Fruit fly (Drosophila melanogaster) whole organism, embryonic: ENCODE measurements around the gene Usp14.
A peak's percentile ranks its signal among the peaks of the same experiment; 100 is the strongest.

Experiments used
- CG10431 ChIP-seq: fragments of 200-800 bp; sonication (Bioruptor generic); optimal IDR thresholded peaks from 3 replicates; lab custom pipeline; 2018; ENCODE audit warnings: missing biosample characterization, mild to moderate bottlenecking, missing genetic modification characterization
- CG10543 ChIP-seq: fragments of 200-800 bp; sonication (Bioruptor generic); optimal IDR thresholded peaks from 3 replicates; lab custom pipeline; 2017; ENCODE audit warnings: missing biosample characterization, mild to moderate bottlenecking, missing genetic modification characterization, moderate library complexity
- CG13424 ChIP-seq: fragments of 200-800 bp; sonication (Bioruptor generic); optimal IDR thresholded peaks from 2 replicates; lab custom pipeline; 2019; ENCODE audit warnings: missing biosample characterization, mild to moderate bottlenecking, missing genetic modification characterization, moderate library complexity
- CG13894 ChIP-seq: fragments of 200-800 bp; sonication (Bioruptor generic); optimal IDR thresholded peaks from 3 replicates; lab custom pipeline; 2018; ENCODE audit warnings: missing biosample characterization, mild to moderate bottlenecking, missing genetic modification characterization, moderate library complexity
- CG14860 ChIP-seq: fragments of 200-800 bp; sonication (Bioruptor generic); IDR thresholded peaks from 3 replicates; pipeline ENCODE4 v1.3.6; 2022; ENCODE audit warnings: missing biosample characterization, missing genetic modification characterization; ENCODE audit not compliant: partially characterized antibody
- CG15269 ChIP-seq: fragments of 200-800 bp; sonication (Bioruptor generic); optimal IDR thresholded peaks from 2 replicates; lab custom pipeline; 2018; ENCODE audit warnings: missing biosample characterization, mild to moderate bottlenecking, missing genetic modification characterization, moderate library complexity
- CG17568 ChIP-seq: fragments of 200-800 bp; sonication (Bioruptor generic); optimal IDR thresholded peaks from 2 replicates; lab custom pipeline; 2018; ENCODE audit warnings: missing biosample characterization, mild to moderate bottlenecking, missing genetic modification characterization, moderate library complexity
- CG1792 ChIP-seq: fragments of 200-800 bp; sonication (Bioruptor generic); optimal IDR thresholded peaks from 2 replicates; lab custom pipeline; 2016; ENCODE audit warnings: missing biosample characterization, missing genetic modification characterization
- CG2116 ChIP-seq: fragments of 200-800 bp; sonication (Bioruptor generic); optimal IDR thresholded peaks from 3 replicates; lab custom pipeline; 2018; ENCODE audit warnings: missing biosample characterization, mild to moderate bottlenecking, missing genetic modification characterization
- CG3065 ChIP-seq: fragments of 200-800 bp; sonication (Bioruptor generic); optimal IDR thresholded peaks from 2 replicates; lab custom pipeline; 2016; ENCODE audit warnings: missing biosample characterization, missing genetic modification characterization
- CG31224 ChIP-seq: fragments of 200-800 bp; sonication (Bioruptor generic); IDR thresholded peaks from 2 replicates; pipeline ENCODE4 v1.3.6; 2022; ENCODE audit warnings: missing biosample characterization, missing genetic modification characterization
- CG31365 ChIP-seq: fragments of 200-800 bp; sonication (Bioruptor generic); optimal IDR thresholded peaks from 2 replicates; lab custom pipeline; 2018; ENCODE audit warnings: missing biosample characterization, mild to moderate bottlenecking, missing genetic modification characterization
- CG3407 ChIP-seq: fragments of 200-800 bp; sonication (Bioruptor generic); optimal IDR thresholded peaks from 2 replicates; lab custom pipeline; 2018; ENCODE audit warnings: missing biosample characterization, mild to moderate bottlenecking, missing genetic modification characterization
- CG34376 ChIP-seq: fragments of 200-800 bp; sonication (Bioruptor generic); optimal IDR thresholded peaks from 2 replicates; lab custom pipeline; 2018; ENCODE audit warnings: missing biosample characterization, mild to moderate bottlenecking, missing genetic modification characterization
- CG6689 ChIP-seq: fragments of 200-800 bp; sonication (Bioruptor generic); IDR thresholded peaks from 2 replicates; pipeline ENCODE4 v1.3.6; 2022; ENCODE audit warnings: missing biosample characterization, missing genetic modification characterization
- CG8359 ChIP-seq: fragments of 200-800 bp; sonication (Bioruptor generic); optimal IDR thresholded peaks from 2 replicates; lab custom pipeline; 2017; ENCODE audit warnings: missing biosample characterization, mild to moderate bottlenecking, missing genetic modification characterization, borderline replicate concordance
- CG9437 ChIP-seq: fragments of 200-800 bp; sonication (Bioruptor generic); optimal IDR thresholded peaks from 2 replicates; lab custom pipeline; 2018; ENCODE audit warnings: missing biosample characterization, mild to moderate bottlenecking, missing genetic modification characterization
- CTCF ChIP-seq: fragments of 200-800 bp; sonication (Bioruptor generic); optimal IDR thresholded peaks from 2 replicates; lab custom pipeline; 2017; ENCODE audit warnings: missing biosample characterization, mild to moderate bottlenecking, missing genetic modification characterization, moderate library complexity
- CrebB ChIP-seq: fragments of 200-800 bp; sonication (Bioruptor generic); optimal IDR thresholded peaks from 3 replicates; lab custom pipeline; 2018; ENCODE audit warnings: missing biosample characterization, mild to moderate bottlenecking, missing genetic modification characterization
- Dad ChIP-seq: fragments of 200-800 bp; sonication (Bioruptor generic); optimal IDR thresholded peaks from 3 replicates; lab custom pipeline; 2016; ENCODE audit warnings: missing biosample characterization, missing genetic modification characterization
- Dip2 ChIP-seq: fragments of 200-800 bp; sonication (Bioruptor generic); IDR thresholded peaks from 2 replicates; pipeline ENCODE4 v1.3.6; 2022; ENCODE audit warnings: missing biosample characterization, missing genetic modification characterization
- Dref ChIP-seq: fragments of 200-800 bp; sonication (Bioruptor generic); IDR thresholded peaks from 2 replicates; pipeline ENCODE4 v1.3.6; 2022; ENCODE audit warnings: missing biosample characterization, missing genetic modification characterization
- HLH3B ChIP-seq: fragments of 200-800 bp; sonication (Bioruptor generic); IDR thresholded peaks from 2 replicates; pipeline ENCODE4 v1.3.6; 2022; ENCODE audit warnings: missing biosample characterization, missing genetic modification characterization
- Hr3 ChIP-seq: fragments of 200-800 bp; sonication (Bioruptor generic); optimal IDR thresholded peaks from 3 replicates; lab custom pipeline; 2016; ENCODE audit warnings: missing biosample characterization, missing genetic modification characterization
- Hsf ChIP-seq: fragments of 200-800 bp; sonication (Bioruptor generic); optimal IDR thresholded peaks from 3 replicates; lab custom pipeline; 2016; ENCODE audit warnings: missing biosample characterization, missing genetic modification characterization
- Lpt ChIP-seq: fragments of >200 bp; optimal IDR thresholded peaks from 2 replicates; lab custom pipeline; 2018; ENCODE audit warnings: missing biosample characterization, missing genetic modification characterization
- NC2β ChIP-seq: fragments of 200-800 bp; sonication (Bioruptor generic); optimal IDR thresholded peaks from 2 replicates; lab custom pipeline; 2016; ENCODE audit warnings: missing biosample characterization, missing genetic modification characterization
- Nf-YC ChIP-seq: fragments of 200-800 bp; optimal IDR thresholded peaks from 3 replicates; lab custom pipeline; 2019; ENCODE audit warnings: missing biosample characterization, mild to moderate bottlenecking, missing genetic modification characterization, moderate library complexity
- Pdp1 ChIP-seq, 2 experiments: fragments of 200-800 bp; sonication (Bioruptor generic); optimal IDR thresholded peaks; 3 replicates each; lab custom pipeline; 2016; ENCODE audit warnings: missing biosample characterization in 2 of 2, missing genetic modification characterization in 2 of 2, mild to moderate bottlenecking in 1 of 2, moderate library complexity in 1 of 2
- Ptx1 ChIP-seq: fragments of 200-800 bp; sonication (Bioruptor generic); IDR thresholded peaks from 2 replicates; pipeline ENCODE4 v1.3.6; 2022; ENCODE audit warnings: missing biosample characterization, missing genetic modification characterization
- Stat92E ChIP-seq, 3 experiments: fragments of >200 bp in 2 of 3; fragments of 200-800 bp in 1 of 3; sonication (Bioruptor generic) in 1 of 3; optimal IDR thresholded peaks; 2 replicates each; lab custom pipeline; 2017 to 2019; ENCODE audit warnings: missing biosample characterization in 3 of 3, missing genetic modification characterization in 3 of 3, mild to moderate bottlenecking in 1 of 3, moderate library complexity in 1 of 3
- cato ChIP-seq: fragments of 200-800 bp; sonication (Bioruptor generic); optimal IDR thresholded peaks from 2 replicates; lab custom pipeline; 2016; ENCODE audit warnings: missing biosample characterization, missing genetic modification characterization, borderline replicate concordance
- croc ChIP-seq: fragments of 200-800 bp; sonication (Bioruptor generic); conservative IDR thresholded peaks from 3 replicates; pipeline ENCODE4 v1.3.6; 2022; ENCODE audit warnings: missing biosample characterization, missing genetic modification characterization
- dimm ChIP-seq: fragments of 200-800 bp; sonication (Bioruptor generic); IDR thresholded peaks from 2 replicates; pipeline ENCODE4 v1.3.6; 2022; ENCODE audit warnings: missing biosample characterization, missing genetic modification characterization
- disco-r ChIP-seq: fragments of 200-800 bp; sonication (Bioruptor generic); optimal IDR thresholded peaks from 2 replicates; lab custom pipeline; 2016; ENCODE audit warnings: missing biosample characterization, missing genetic modification characterization
- dmrt11E ChIP-seq: fragments of 200-800 bp; sonication (Bioruptor generic); optimal IDR thresholded peaks from 3 replicates; lab custom pipeline; 2018; ENCODE audit warnings: missing biosample characterization, mild to moderate bottlenecking, missing genetic modification characterization, moderate library complexity
- dpn ChIP-seq, 2 experiments: fragments of 200-800 bp; sonication (Bioruptor generic); optimal IDR thresholded peaks; 3 replicates each; lab custom pipeline; 2016; ENCODE audit warnings: missing biosample characterization in 2 of 2, missing genetic modification characterization in 2 of 2
- dysf ChIP-seq: fragments of 200-800 bp; sonication (Bioruptor generic); IDR thresholded peaks from 3 replicates; pipeline ENCODE4 v1.3.6; 2022; ENCODE audit warnings: missing biosample characterization, missing genetic modification characterization
- ftz-f1 ChIP-seq: fragments of 200-800 bp; sonication (Bioruptor generic); optimal IDR thresholded peaks from 2 replicates; lab custom pipeline; 2016; ENCODE audit warnings: missing biosample characterization, missing genetic modification characterization
- grn ChIP-seq: fragments of 200-800 bp; sonication (Bioruptor generic); optimal IDR thresholded peaks from 3 replicates; lab custom pipeline; 2017; ENCODE audit warnings: missing biosample characterization, missing genetic modification characterization
- her ChIP-seq: fragments of 200-800 bp; sonication (Bioruptor generic); optimal IDR thresholded peaks from 2 replicates; lab custom pipeline; 2016; ENCODE audit warnings: missing biosample characterization, missing genetic modification characterization
- nom ChIP-seq: fragments of 200-800 bp; sonication (Bioruptor generic); optimal IDR thresholded peaks from 2 replicates; lab custom pipeline; 2017; ENCODE audit warnings: missing biosample characterization, missing genetic modification characterization, mild to moderate bottlenecking, moderate library complexity, missing genetic modification reagents
- otp ChIP-seq: fragments of 200-800 bp; sonication (Bioruptor generic); IDR thresholded peaks from 3 replicates; pipeline ENCODE4, ENCODE4 v1.3.6; 2022; ENCODE audit warnings: missing biosample characterization, missing genetic modification characterization
- pb ChIP-seq: fragments of 200-800 bp; sonication (Bioruptor generic); optimal IDR thresholded peaks from 3 replicates; lab custom pipeline; 2016; ENCODE audit warnings: missing biosample characterization, missing genetic modification characterization
- ranshi ChIP-seq: fragments of 200-800 bp; sonication (Bioruptor generic); IDR thresholded peaks from 2 replicates; pipeline ENCODE4 v1.3.6; 2022; ENCODE audit warnings: missing biosample characterization, missing genetic modification characterization
- scrt ChIP-seq: fragments of 200-800 bp; sonication (Bioruptor generic); optimal IDR thresholded peaks from 2 replicates; lab custom pipeline; 2018; ENCODE audit warnings: missing biosample characterization, mild to moderate bottlenecking, missing genetic modification characterization, moderate library complexity
- sr ChIP-seq: fragments of 200-800 bp; sonication (Bioruptor generic); IDR thresholded peaks from 3 replicates; pipeline ENCODE4 v1.3.6; 2022; ENCODE audit warnings: missing biosample characterization, missing genetic modification characterization
- tna ChIP-seq: fragments of 200-800 bp; sonication (Bioruptor generic); IDR thresholded peaks from 2 replicates; pipeline ENCODE4 v1.3.6; 2022; ENCODE audit warnings: missing biosample characterization, missing genetic modification characterization; ENCODE audit not compliant: partially characterized antibody
- ttk ChIP-seq: fragments of 200-800 bp; sonication (Bioruptor generic); IDR thresholded peaks from 2 replicates; pipeline ENCODE4 v2.1.2; 2022; ENCODE audit warnings: missing biosample characterization, missing genetic modification characterization
- vfl ChIP-seq: fragments of 200-800 bp; sonication (Bioruptor generic); optimal IDR thresholded peaks from 2 replicates; lab custom pipeline; 2016; ENCODE audit warnings: missing biosample characterization, missing genetic modification characterization
- vnd ChIP-seq: fragments of 200-800 bp; sonication (Bioruptor generic); IDR thresholded peaks from 3 replicates; pipeline ENCODE4 v1.3.6; 2022; ENCODE audit warnings: missing biosample characterization, missing genetic modification characterization; ENCODE audit not compliant: partially characterized antibody

Gene Usp14

DNA sequence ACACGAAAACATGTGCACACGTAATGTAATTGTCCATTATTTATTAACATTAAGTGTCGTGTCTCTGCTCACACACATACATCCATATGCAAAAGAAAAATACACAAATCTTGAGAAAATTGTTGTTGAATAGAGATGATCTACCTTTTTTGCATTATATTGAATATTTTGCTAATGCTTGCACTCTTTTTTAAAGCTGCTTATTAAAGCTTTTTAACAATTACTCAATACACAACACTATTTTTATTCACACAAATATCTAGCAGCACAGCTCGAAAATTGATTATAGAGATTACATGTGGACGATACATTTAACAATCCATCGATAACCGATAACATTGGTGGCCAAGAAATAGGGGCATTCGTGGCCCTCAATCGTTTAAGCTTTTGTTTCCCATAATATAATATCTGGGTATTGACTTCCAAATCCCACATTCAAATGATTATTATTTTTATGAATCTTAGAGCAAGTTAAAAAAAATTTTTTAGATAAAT is 22.1 kb downstream of the Usp14 start, which contains the start of gene Ufd4 (continued):
- peak; percentile 73 for TF ChIP-seq CG13424 (tag; lab: Kevin White, UChicago)
- no peak for TF ChIP-seq CG3407
- TF ChIP-seq Stat92E (GFP tag; optimal IDR thresholded peaks at IDR 0.05; lab: Kevin White, UChicago), result peak in 1 of 3 experiments; percentile 69
- no peak for TF ChIP-seq otp (GFP tag; lab: Robert Waterston, UW)
- TF ChIP-seq Pdp1 (GFP tag; optimal IDR thresholded peaks at IDR 0.05; lab: Kevin White, UChicago), result peak; percentile 45 to 80
- TF ChIP-seq CG10543 (GFP tag; lab: Kevin White, UChicago), result no peak
- no peak for TF ChIP-seq sr
- no peak for TF ChIP-seq CG10431 (GFP tag; lab: Kevin White, UChicago)
- peak; percentile 54 for TF ChIP-seq Dad (GFP tag; lab: Kevin White, UChicago)
- no peak for TF ChIP-seq Hsf
- no peak for TF ChIP-seq CG3065
- TF ChIP-seq CG17568 (GFP tag; lab: Kevin White, UChicago), result no peak
- peak; percentile 20 for TF ChIP-seq CG1792 (GFP tag; lab: Kevin White, UChicago)
- no peak for TF ChIP-seq CG14860
- TF ChIP-seq NC2β, result peak; percentile 66
- no peak for TF ChIP-seq CG13894 (tag; lab: Kevin White, UChicago)
- TF ChIP-seq Lpt (GFP tag; lab: Kevin White, UChicago), result no peak
- no peak for TF ChIP-seq ftz-f1 (GFP tag; lab: Kevin White, UChicago)
- TF ChIP-seq cato, result no peak
- TF ChIP-seq croc, result no peak
- no peak for TF ChIP-seq grn (GFP tag; lab: Kevin White, UChicago)
- TF ChIP-seq Hr3, result peak; percentile 30
- TF ChIP-seq ttk (GFP tag; lab: Robert Waterston, UW), result no peak; the same call in 1 of the 2 replicates
- TF ChIP-seq nom (GFP tag; lab: Kevin White, UChicago), result no peak
- TF ChIP-seq her (GFP tag; lab: Kevin White, UChicago), result peak; percentile 40
- peak; percentile 9 for TF ChIP-seq CrebB (tag; lab: Kevin White, UChicago)
- TF ChIP-seq disco-r (GFP tag; lab: Kevin White, UChicago), result no peak
- no peak for TF ChIP-seq CG15269
- no peak for TF ChIP-seq CG9437 (GFP tag; lab: Kevin White, UChicago)
- TF ChIP-seq vnd (GFP tag; lab: Robert Waterston, UW), result no peak
- TF ChIP-seq CG2116 (GFP tag; lab: Kevin White, UChicago), result peak; percentile 43
- peak; percentile 62 for TF ChIP-seq dmrt11E (tag; lab: Kevin White, UChicago)
- TF ChIP-seq dimm (GFP tag; lab: Robert Waterston, UW), result no peak
- TF ChIP-seq CG8359 (GFP tag; lab: Kevin White, UChicago), result no peak
- TF ChIP-seq dpn (GFP tag; optimal IDR thresholded peaks at IDR 0.05; lab: Kevin White, UChicago), result peak; percentile 66 to 76
- peak; percentile 78 for TF ChIP-seq Nf-YC
- TF ChIP-seq Dref (GFP tag; lab: Robert Waterston, UW), result peak; percentile 81
- no peak for TF ChIP-seq CG31224
- no peak for TF ChIP-seq CTCF
- peak; percentile 38 for TF ChIP-seq CG34376 (GFP tag; lab: Kevin White, UChicago)
- TF ChIP-seq dysf, result no peak; the same call in 2 of the 3 replicates
- peak; percentile 46 for TF ChIP-seq vfl
- peak; percentile 74; the same call in 1 of the 2 replicates for TF ChIP-seq HLH3B (GFP tag; lab: Robert Waterston, UW)
- no peak for TF ChIP-seq Dip2 (GFP tag; lab: Robert Waterston, UW)
- TF ChIP-seq CG31365 (tag; lab: Kevin White, UChicago), result no peak
- TF ChIP-seq scrt (GFP tag; lab: Kevin White, UChicago), result no peak
- TF ChIP-seq tna, result no peak
- TF ChIP-seq CG6689 (GFP tag; lab: Robert Waterston, UW), result peak; percentile 75; the same call in 1 of the 2 replicates
- TF ChIP-seq ranshi (GFP tag; lab: Robert Waterston, UW), result no peak; the same call in 1 of the 2 replicates
- TF ChIP-seq pb (GFP tag; lab: Kevin White, UChicago), result no peak
- no peak for TF ChIP-seq Ptx1
